Fruit fly (Drosophila melanogaster): ENCODE results near the gene CG2116.

The CG2116 gene

DNA sequence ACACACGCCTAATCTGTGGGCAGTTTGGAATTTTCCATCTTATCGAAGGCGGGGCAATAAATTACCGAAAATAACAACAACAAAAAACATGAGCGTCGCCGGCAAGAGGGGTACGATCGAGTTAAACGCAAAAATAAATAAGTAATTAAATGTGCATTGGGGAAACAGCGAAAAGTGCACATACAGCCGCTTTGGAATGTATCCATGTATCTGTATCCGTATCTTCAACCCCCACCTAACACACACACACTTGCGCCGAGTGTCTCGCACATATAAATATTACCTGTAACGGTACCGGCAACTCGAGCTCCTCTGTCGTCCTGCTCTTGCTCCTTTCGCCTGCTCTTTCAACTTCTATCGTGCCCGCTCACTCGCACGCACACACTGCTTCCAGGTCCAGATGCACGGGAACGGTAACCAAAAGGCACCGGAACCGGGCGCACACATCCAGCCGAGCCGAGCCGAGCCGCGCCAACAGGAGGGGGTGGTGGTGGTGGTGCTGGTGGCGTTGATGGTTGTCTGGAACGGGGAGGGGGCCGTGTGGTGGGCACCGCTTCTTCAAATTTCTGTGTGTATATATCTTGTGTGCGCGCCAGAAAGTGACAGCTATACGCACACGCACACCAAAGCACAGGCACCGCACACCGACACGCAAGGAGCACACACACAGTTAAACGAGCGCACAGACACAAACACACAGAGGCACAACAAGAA lies 11.9 kb downstream of the CG2116 start (continued):
- no peak for TF ChIP-seq CG9609 (GFP tag; optimal IDR thresholded peaks at IDR 0.05)
- TF ChIP-seq seq (GFP tag; IDR thresholded peaks at IDR 0.05), result peak; percentile 39; the same call in 1 of the 2 replicates
- peak; percentile 12; the same call in 1 of the 2 replicates for TF ChIP-seq CG10366 (GFP tag; IDR thresholded peaks at IDR 0.05)
- no peak for TF ChIP-seq Spps (tag; optimal IDR thresholded peaks at IDR 0.05)
- no peak for TF ChIP-seq CG16813 (GFP tag; IDR thresholded peaks at IDR 0.05; ENCODE audit: partially characterized antibody)
- TF ChIP-seq CG17612 (GFP tag; IDR thresholded peaks at IDR 0.05), result peak; percentile 27; the same call in 1 of the 2 replicates
- peak; percentile 25 for TF ChIP-seq CG32532 (GFP tag; IDR thresholded peaks at IDR 0.05)
- peak; percentile 13 for TF ChIP-seq pfk (GFP tag; optimal IDR thresholded peaks at IDR 0.05)
- no peak for TF ChIP-seq Dp (GFP tag; optimal IDR thresholded peaks at IDR 0.05)
- TF ChIP-seq dm (GFP tag; optimal IDR thresholded peaks at IDR 0.05), result peak; percentile 11
- TF ChIP-seq mld (GFP tag; IDR thresholded peaks at IDR 0.05; ENCODE audit: partially characterized antibody), result no peak
- peak; percentile 91 for TF ChIP-seq CG1832 (GFP tag; optimal IDR thresholded peaks at IDR 0.05)
- no peak for TF ChIP-seq CG7928 (GFP tag; optimal IDR thresholded peaks at IDR 0.05)
- TF ChIP-seq row (GFP tag; IDR thresholded peaks at IDR 0.05), result 0 out of 3 replicates have a peak, but pooled peaks have one; percentile 24
- TF ChIP-seq wor (GFP tag; IDR thresholded peaks at IDR 0.05), result no peak
- no peak for TF ChIP-seq CG3995 (GFP tag; optimal IDR thresholded peaks at IDR 0.05)
- TF ChIP-seq jigr1 (GFP tag; IDR thresholded peaks at IDR 0.05), result no peak
- peak; percentile 27 for TF ChIP-seq chn (GFP tag; optimal IDR thresholded peaks at IDR 0.05)
- no peak for TF ChIP-seq cad (GFP tag; optimal IDR thresholded peaks at IDR 0.05)
- TF ChIP-seq Bteb2 (GFP tag; optimal IDR thresholded peaks at IDR 0.05), result no peak
- peak; percentile 87 for TF ChIP-seq sd (tag; optimal IDR thresholded peaks at IDR 0.05)
- TF ChIP-seq cwo (GFP tag; optimal IDR thresholded peaks at IDR 0.05), result peak; percentile 39
- no peak for TF ChIP-seq Trl (optimal IDR thresholded peaks at IDR 0.05)
- TF ChIP-seq Trl (GFP tag; optimal IDR thresholded peaks at IDR 0.05), result peak; percentile 4
- no peak for TF ChIP-seq esg (GFP tag; conservative IDR thresholded peaks at IDR 0.05)
- TF ChIP-seq Ets97D (GFP tag; optimal IDR thresholded peaks at IDR 0.05), result no peak
- TF ChIP-seq zfh2 (GFP tag; optimal IDR thresholded peaks at IDR 0.05), result peak; percentile 24
- no peak for TF ChIP-seq pum (GFP tag; optimal IDR thresholded peaks at IDR 0.05)
- TF ChIP-seq Abd-B (GFP tag; optimal IDR thresholded peaks at IDR 0.05), result no peak
- no peak for TF ChIP-seq gsb-n (tag; optimal IDR thresholded peaks at IDR 0.05)
- TF ChIP-seq CG8765 (GFP tag; IDR thresholded peaks at IDR 0.05), result no peak
- no peak for TF ChIP-seq cas (GFP tag; IDR thresholded peaks at IDR 0.05)
- no peak for TF ChIP-seq CG12236 (GFP tag; optimal IDR thresholded peaks at IDR 0.05)
- TF ChIP-seq phol (tag; optimal IDR thresholded peaks at IDR 0.05), result no peak
- TF ChIP-seq CG34224 (GFP tag; IDR thresholded peaks at IDR 0.05; ENCODE audit: partially characterized antibody), result no peak
- no peak for TF ChIP-seq tll (GFP tag; optimal IDR thresholded peaks at IDR 0.05)
- no peak for TF ChIP-seq Doc3 (GFP tag; IDR thresholded peaks at IDR 0.05; ENCODE audit: partially characterized antibody)
- TF ChIP-seq chif (GFP tag; optimal IDR thresholded peaks at IDR 0.05), result no peak
- TF ChIP-seq Hr51 (GFP tag; optimal IDR thresholded peaks at IDR 0.05), result peak; percentile 23 to 37
- TF ChIP-seq NfI (GFP tag; optimal IDR thresholded peaks at IDR 0.05), result no peak
- TF ChIP-seq ro (GFP tag; IDR thresholded peaks at IDR 0.05), result no peak
- TF ChIP-seq wek (GFP tag; optimal IDR thresholded peaks at IDR 0.05), result no peak
- TF ChIP-seq CG17361 (GFP tag; IDR thresholded peaks at IDR 0.05), result peak; percentile 31; the same call in 1 of the 3 replicates
- TF ChIP-seq Atf3 (GFP tag; optimal IDR thresholded peaks at IDR 0.05), result no peak
- TF ChIP-seq fd3F (GFP tag; optimal IDR thresholded peaks at IDR 0.05), result no peak
- no peak for TF ChIP-seq CG10267 (tag; optimal IDR thresholded peaks at IDR 0.05)
- TF ChIP-seq CG3847 (GFP tag; IDR thresholded peaks at IDR 0.05), result no peak
- peak; percentile 36 for TF ChIP-seq CG18619 (GFP tag; optimal IDR thresholded peaks at IDR 0.05)
- peak; percentile 8 for TF ChIP-seq pho (GFP tag; optimal IDR thresholded peaks at IDR 0.05)
- TF ChIP-seq Fer2 (tag; optimal IDR thresholded peaks at IDR 0.05), result no peak
